Fruit fly (Drosophila melanogaster) whole organism, embryonic: ENCODE results near the gene CG31051.

Source experiments
- ATbp ChIP-seq: fragments of 200-800 bp; sonication (Bioruptor generic); optimal IDR thresholded peaks from 2 replicates; lab custom pipeline; 2017; ENCODE audit warnings: missing biosample characterization, mild to moderate bottlenecking, missing genetic modification characterization, missing genetic modification reagents
- Bdp1 ChIP-seq: fragments of 200-800 bp; sonication (Bioruptor generic); optimal IDR thresholded peaks from 3 replicates; lab custom pipeline; 2016; ENCODE audit warnings: missing biosample characterization, missing genetic modification characterization
- CG10209 ChIP-seq: fragments of 200-800 bp; sonication (Bioruptor generic); optimal IDR thresholded peaks from 3 replicates; lab custom pipeline; 2017; ENCODE audit warnings: missing biosample characterization, mild to moderate bottlenecking, missing genetic modification characterization, missing genetic modification reagents
- CG10366 ChIP-seq: fragments of 200-800 bp; sonication (Bioruptor generic); IDR thresholded peaks from 2 replicates; pipeline ENCODE4 v1.3.6; 2022; ENCODE audit warnings: missing biosample characterization, missing genetic modification characterization
- CG10462 ChIP-seq: fragments of 200-800 bp; sonication (Bioruptor generic); optimal IDR thresholded peaks from 2 replicates; lab custom pipeline; 2016; ENCODE audit warnings: missing biosample characterization, missing genetic modification characterization
- CG11398 ChIP-seq: fragments of 200-800 bp; sonication (Bioruptor generic); optimal IDR thresholded peaks from 2 replicates; lab custom pipeline; 2016; ENCODE audit warnings: missing biosample characterization, missing genetic modification characterization
- CG12104 ChIP-seq: fragments of 200-800 bp; sonication (Bioruptor generic); optimal IDR thresholded peaks from 3 replicates; lab custom pipeline; 2016; ENCODE audit warnings: missing biosample characterization, missing genetic modification characterization
- CG13296 ChIP-seq: fragments of 200-800 bp; sonication (Bioruptor generic); optimal IDR thresholded peaks from 3 replicates; lab custom pipeline; 2018; ENCODE audit warnings: missing biosample characterization, mild to moderate bottlenecking, missing genetic modification characterization
- CG18476 ChIP-seq: fragments of 200-800 bp; sonication (Bioruptor generic); optimal IDR thresholded peaks from 2 replicates; lab custom pipeline; 2016; ENCODE audit warnings: missing biosample characterization, mild to moderate bottlenecking, missing genetic modification characterization
- CG18599 ChIP-seq: fragments of 200-800 bp; sonication (Bioruptor generic); optimal IDR thresholded peaks from 3 replicates; lab custom pipeline; 2017; ENCODE audit warnings: missing biosample characterization, missing genetic modification characterization, mild to moderate bottlenecking, moderate library complexity, missing genetic modification reagents
- CG2199 ChIP-seq: fragments of 200-800 bp; sonication (Bioruptor generic); IDR thresholded peaks from 3 replicates; pipeline ENCODE4 v1.3.6; 2022; ENCODE audit warnings: missing biosample characterization, missing genetic modification characterization
- CG2202 ChIP-seq: fragments of 200-800 bp; sonication (Bioruptor generic); optimal IDR thresholded peaks from 2 replicates; lab custom pipeline; 2018; ENCODE audit warnings: missing biosample characterization, mild to moderate bottlenecking, missing genetic modification characterization
- CG2678 ChIP-seq: fragments of 200-800 bp; sonication (Bioruptor generic); optimal IDR thresholded peaks from 3 replicates; lab custom pipeline; 2019; ENCODE audit warnings: missing biosample characterization, mild to moderate bottlenecking, missing genetic modification characterization, moderate library complexity
- CG30431 ChIP-seq: fragments of 200-800 bp; sonication (Bioruptor generic); optimal IDR thresholded peaks from 2 replicates; lab custom pipeline; 2017; ENCODE audit warnings: missing biosample characterization, missing genetic modification characterization
- CG31224 ChIP-seq: fragments of 200-800 bp; sonication (Bioruptor generic); IDR thresholded peaks from 2 replicates; pipeline ENCODE4 v1.3.6; 2022; ENCODE audit warnings: missing biosample characterization, missing genetic modification characterization
- CG3407 ChIP-seq: fragments of 200-800 bp; sonication (Bioruptor generic); optimal IDR thresholded peaks from 2 replicates; lab custom pipeline; 2018; ENCODE audit warnings: missing biosample characterization, mild to moderate bottlenecking, missing genetic modification characterization
- CG3726 ChIP-seq: fragments of 200-800 bp; sonication (Bioruptor generic); IDR thresholded peaks from 3 replicates; pipeline ENCODE4, ENCODE4 v1.3.6; 2022; ENCODE audit warnings: missing biosample characterization, missing genetic modification characterization
- CG4282 ChIP-seq: fragments of 200-800 bp; sonication (Bioruptor generic); optimal IDR thresholded peaks from 2 replicates; lab custom pipeline; 2016; ENCODE audit warnings: missing biosample characterization, missing genetic modification characterization
- CG4328 ChIP-seq: fragments of 200-800 bp; sonication (Bioruptor generic); optimal IDR thresholded peaks from 3 replicates; lab custom pipeline; 2017; ENCODE audit warnings: missing biosample characterization, missing genetic modification reagents, missing genetic modification characterization
- CG43689 ChIP-seq: fragments of 200-800 bp; sonication (Bioruptor generic); IDR thresholded peaks from 2 replicates; pipeline ENCODE4 v1.3.6; 2022; ENCODE audit warnings: missing biosample characterization, missing genetic modification characterization
- CG9727 ChIP-seq: fragments of 200-800 bp; sonication (Bioruptor generic); optimal IDR thresholded peaks from 3 replicates; lab custom pipeline; 2017; ENCODE audit warnings: missing biosample characterization, mild to moderate bottlenecking, missing genetic modification characterization
- Dbx ChIP-seq: fragments of 200-800 bp; sonication (Bioruptor generic); IDR thresholded peaks from 3 replicates; pipeline ENCODE4 v1.3.6; 2022; ENCODE audit warnings: missing biosample characterization, missing genetic modification characterization
- E2f1 ChIP-seq: fragments of 200-800 bp; sonication (Bioruptor generic); IDR thresholded peaks from 2 replicates; pipeline ENCODE4 v1.3.6; 2022; ENCODE audit warnings: missing biosample characterization, missing genetic modification characterization
- Hmx ChIP-seq: fragments of 200-800 bp; sonication (Bioruptor generic); optimal IDR thresholded peaks from 2 replicates; lab custom pipeline; 2016; ENCODE audit warnings: missing biosample characterization, missing genetic modification characterization
- MBD-R2 ChIP-seq: fragments of 200-800 bp; sonication (Bioruptor generic); IDR thresholded peaks from 2 replicates; pipeline ENCODE4 v1.3.6; 2022; ENCODE audit warnings: missing biosample characterization, missing genetic modification characterization
- MESR4 ChIP-seq: fragments of 200-800 bp; sonication (Bioruptor generic); optimal IDR thresholded peaks from 2 replicates; lab custom pipeline; 2018; ENCODE audit warnings: missing biosample characterization, mild to moderate bottlenecking, missing genetic modification characterization, moderate library complexity
- Med ChIP-seq: fragments of 200-800 bp; sonication (Bioruptor generic); peaks from one replicate; lab custom pipeline; 2016; ENCODE audit warnings: missing biosample characterization, missing genetic modification characterization, mild to moderate bottlenecking, inconsistent platforms, moderate library complexity
- Pdp1 ChIP-seq, 2 experiments: fragments of 200-800 bp; sonication (Bioruptor generic); optimal IDR thresholded peaks; 3 replicates each; lab custom pipeline; 2016; ENCODE audit warnings: missing biosample characterization in 2 of 2, missing genetic modification characterization in 2 of 2, mild to moderate bottlenecking in 1 of 2, moderate library complexity in 1 of 2
- Sry-δ ChIP-seq: fragments of 200-800 bp; sonication (Bioruptor generic); optimal IDR thresholded peaks from 2 replicates; lab custom pipeline; 2016; ENCODE audit warnings: missing biosample characterization, missing genetic modification characterization
- Ssrp ChIP-seq: fragments of 200-800 bp; sonication (Bioruptor generic); optimal IDR thresholded peaks from 2 replicates; lab custom pipeline; 2018; ENCODE audit warnings: missing biosample characterization, mild to moderate bottlenecking, missing genetic modification characterization, moderate library complexity
- Usf ChIP-seq: fragments of 200-800 bp; sonication (Bioruptor generic); optimal IDR thresholded peaks from 2 replicates; lab custom pipeline; 2017; ENCODE audit warnings: missing genotype, missing biosample characterization, missing genetic modification characterization
- ac ChIP-seq: fragments of 200-800 bp; sonication (Bioruptor generic); optimal IDR thresholded peaks from 3 replicates; lab custom pipeline; 2017; ENCODE audit warnings: missing biosample characterization, mild to moderate bottlenecking, missing genetic modification characterization
- bowl ChIP-seq: fragments of 200-800 bp; sonication (Bioruptor generic); IDR thresholded peaks from 2 replicates; pipeline ENCODE4 v1.3.6; 2022; ENCODE audit warnings: missing biosample characterization, missing genetic modification characterization
- br ChIP-seq: fragments of >200 bp; optimal IDR thresholded peaks from 2 replicates; lab custom pipeline; 2017
- caup ChIP-seq: fragments of 200-800 bp; sonication (Bioruptor generic); optimal IDR thresholded peaks from 3 replicates; lab custom pipeline; 2017; ENCODE audit warnings: missing biosample characterization, mild to moderate bottlenecking, missing genetic modification characterization, moderate library complexity; ENCODE audit not compliant: severe bottlenecking
- chm ChIP-seq: fragments of 200-800 bp; sonication (Bioruptor generic); IDR thresholded peaks from 2 replicates; pipeline ENCODE4 v1.3.6; 2022; ENCODE audit warnings: missing biosample characterization, missing genetic modification characterization
- da ChIP-seq: fragments of 200-800 bp; sonication (Bioruptor generic); optimal IDR thresholded peaks from 2 replicates; lab custom pipeline; 2016; ENCODE audit warnings: missing biosample characterization, missing genetic modification characterization
- dysf ChIP-seq: fragments of 200-800 bp; sonication (Bioruptor generic); IDR thresholded peaks from 3 replicates; pipeline ENCODE4 v1.3.6; 2022; ENCODE audit warnings: missing biosample characterization, missing genetic modification characterization
- eyg ChIP-seq: fragments of 200-800 bp; sonication (Bioruptor generic); optimal IDR thresholded peaks from 3 replicates; lab custom pipeline; 2016; ENCODE audit warnings: missing biosample characterization, missing genetic modification characterization
- gcm ChIP-seq: fragments of 200-800 bp; sonication (Bioruptor generic); optimal IDR thresholded peaks from 2 replicates; lab custom pipeline; 2019; ENCODE audit warnings: missing biosample characterization, mild to moderate bottlenecking, missing genetic modification characterization, moderate library complexity
- kah ChIP-seq: fragments of 200-800 bp; sonication (Bioruptor generic); optimal IDR thresholded peaks from 2 replicates; lab custom pipeline; 2018; ENCODE audit warnings: missing biosample characterization, mild to moderate bottlenecking, missing genetic modification characterization
- ken ChIP-seq: fragments of 200-800 bp; sonication (Bioruptor generic); IDR thresholded peaks from 3 replicates; pipeline ENCODE4 v1.3.6; 2022; ENCODE audit warnings: missing biosample characterization, missing genetic modification characterization
- nerfin-1 ChIP-seq: fragments of 200-800 bp; sonication (Bioruptor generic); optimal IDR thresholded peaks from 3 replicates; lab custom pipeline; 2019; ENCODE audit warnings: missing biosample characterization, mild to moderate bottlenecking, missing genetic modification characterization, moderate library complexity
- pan ChIP-seq, 4 experiments: fragments of >200 bp in 3 of 4; fragments of 200-800 bp in 1 of 4; sonication (Bioruptor generic) in 1 of 4; optimal IDR thresholded peaks in 3 of 4; IDR thresholded peaks in 1 of 4; 2 replicates each; pipeline versions ENCODE4 v1.3.6 to Lab custom; 2017 to 2022; ENCODE audit warnings: missing biosample characterization in 2 of 4, missing genetic modification characterization in 2 of 4, mixed read lengths in 1 of 4
- pnt ChIP-seq: fragments of 200-800 bp; sonication (Bioruptor generic); optimal IDR thresholded peaks from 3 replicates; lab custom pipeline; 2016; ENCODE audit warnings: missing biosample characterization, missing genetic modification characterization
- pros ChIP-seq: fragments of 200-800 bp; sonication (Bioruptor generic); optimal IDR thresholded peaks from 3 replicates; lab custom pipeline; 2019; ENCODE audit warnings: missing biosample characterization, mild to moderate bottlenecking, missing genetic modification characterization, moderate library complexity
- sisA ChIP-seq: fragments of 200-800 bp; sonication (Bioruptor generic); IDR thresholded peaks from 2 replicates; pipeline ENCODE4 v1.3.6; 2022; ENCODE audit warnings: missing biosample characterization, missing genetic modification characterization
- slbo ChIP-seq: fragments of 200-800 bp; sonication (Bioruptor generic); IDR thresholded peaks from 2 replicates; pipeline ENCODE4 v1.3.6; 2022; ENCODE audit warnings: missing biosample characterization, missing genetic modification characterization
- so ChIP-seq: fragments of 200-800 bp; sonication (Bioruptor generic); IDR thresholded peaks from 3 replicates; pipeline ENCODE4 v1.3.6; 2022; ENCODE audit warnings: missing biosample characterization, missing genetic modification characterization
- tgo ChIP-seq: fragments of 200-800 bp; sonication (Bioruptor generic); IDR thresholded peaks from 3 replicates; pipeline ENCODE4 v1.3.6; 2022; ENCODE audit warnings: missing biosample characterization, missing genetic modification characterization
- unc-4 ChIP-seq: fragments of 200-800 bp; sonication (Bioruptor generic); IDR thresholded peaks from 2 replicates; pipeline ENCODE4 v1.3.6; 2022; ENCODE audit warnings: missing biosample characterization, missing genetic modification characterization; ENCODE audit not compliant: partially characterized antibody

Gene CG31051

dm6 chr3R:28556385-28556784, 36.1 kb upstream of the CG31051 start (continued):
- TF ChIP-seq caup (GFP tag; lab: Kevin White, UChicago), result peak; percentile 61
- TF ChIP-seq gcm (GFP tag; lab: Kevin White, UChicago), result no peak
- 0 out of 3 replicates have a peak, but pooled peaks have one; percentile 34 for TF ChIP-seq ken (GFP tag; lab: Robert Waterston, UW)
- no peak for TF ChIP-seq ac (GFP tag; lab: Kevin White, UChicago)
- no peak; the same call in 2 of the 3 replicates for TF ChIP-seq dysf (GFP tag; lab: Robert Waterston, UW)
- TF ChIP-seq pan (optimal IDR thresholded peaks at IDR 0.05; lab: Kevin White, UChicago), result no peak
- TF ChIP-seq pan (GFP tag; optimal IDR thresholded peaks at IDR 0.05 in 1 of 2, IDR thresholded peaks at IDR 0.05 in 1 of 2), result peak in 1 of 2 experiments; percentile 28
- TF ChIP-seq MESR4 (GFP tag; lab: Kevin White, UChicago), result no peak
- peak; percentile 61; the same call in 1 of the 3 replicates for TF ChIP-seq so
- peak; percentile 19 for TF ChIP-seq CG2202
- TF ChIP-seq E2f1, result no peak
- no peak for TF ChIP-seq CG2199
- no peak for TF ChIP-seq CG10462 (GFP tag; lab: Kevin White, UChicago)
- no peak for TF ChIP-seq unc-4 (GFP tag; lab: Robert Waterston, UW)
- no peak for TF ChIP-seq CG31224 (GFP tag; lab: Robert Waterston, UW)
- TF ChIP-seq nerfin-1 (tag; lab: Kevin White, UChicago), result no peak
- TF ChIP-seq CG3726 (GFP tag; lab: Robert Waterston, UW), result no peak
- TF ChIP-seq CG18599, result peak; percentile 71
- TF ChIP-seq CG3407, result peak; percentile 12
- TF ChIP-seq ATbp, result peak; percentile 70
- no peak for TF ChIP-seq Usf (GFP tag; lab: Kevin White, UChicago)
- no peak for TF ChIP-seq Bdp1 (GFP tag; lab: Kevin White, UChicago)
- TF ChIP-seq Dbx, result peak; percentile 52; the same call in 1 of the 3 replicates
- TF ChIP-seq Pdp1 (GFP tag; optimal IDR thresholded peaks at IDR 0.05; lab: Kevin White, UChicago), result peak in 1 of 2 experiments; percentile 15
- no peak for TF ChIP-seq CG30431
- no peak for TF ChIP-seq CG10366 (GFP tag; lab: Robert Waterston, UW)
- peak; percentile 17 for TF ChIP-seq CG4328 (GFP tag; lab: Kevin White, UChicago)
- TF ChIP-seq kah (GFP tag; lab: Kevin White, UChicago), result no peak
- TF ChIP-seq Med (GFP tag; lab: Kevin White, UChicago), result peak; percentile 88
- no peak for TF ChIP-seq sisA
- no peak for TF ChIP-seq CG12104 (GFP tag; lab: Kevin White, UChicago)
- no peak for TF ChIP-seq slbo
- no peak for TF ChIP-seq Hmx
- TF ChIP-seq eyg (GFP tag; lab: Kevin White, UChicago), result no peak
- peak; percentile 58 for TF ChIP-seq CG13296
- TF ChIP-seq Ssrp (tag; lab: Kevin White, UChicago), result no peak
- no peak for TF ChIP-seq pros (GFP tag; lab: Kevin White, UChicago)
- no peak for TF ChIP-seq CG4282 (GFP tag; lab: Kevin White, UChicago)
- no peak for TF ChIP-seq da (GFP tag; lab: Kevin White, UChicago)
- no peak for TF ChIP-seq Sry-δ (GFP tag; lab: Kevin White, UChicago)
- no peak for TF ChIP-seq CG18476 (GFP tag; lab: Kevin White, UChicago)
- peak; percentile 60; the same call in 1 of the 2 replicates for TF ChIP-seq chm
- TF ChIP-seq CG11398 (GFP tag; lab: Kevin White, UChicago), result no peak
- no peak for TF ChIP-seq MBD-R2 (GFP tag; lab: Robert Waterston, UW)
- TF ChIP-seq CG9727 (GFP tag; lab: Kevin White, UChicago), result peak; percentile 40
- peak; percentile 54 for TF ChIP-seq CG2678 (tag; lab: Kevin White, UChicago)
- TF ChIP-seq br, result no peak
- TF ChIP-seq pnt (GFP tag; lab: Kevin White, UChicago), result no peak
- TF ChIP-seq CG43689 (GFP tag; lab: Robert Waterston, UW), result no peak
- TF ChIP-seq tgo (GFP tag; lab: Robert Waterston, UW), result no peak
- peak; percentile 52 for TF ChIP-seq CG10209 (GFP tag; lab: Kevin White, UChicago)
- TF ChIP-seq bowl (GFP tag; lab: Robert Waterston, UW), result no peak
